Fruit fly (Drosophila melanogaster) whole organism, embryonic: ENCODE measurements around the gene Npc2f.

Source experiments
- ATbp ChIP-seq: fragments of 200-800 bp; sonication (Bioruptor generic); optimal IDR thresholded peaks from 2 replicates; lab custom pipeline; 2017; ENCODE audit warnings: missing biosample characterization, mild to moderate bottlenecking, missing genetic modification characterization, missing genetic modification reagents
- Adf1 ChIP-seq: fragments of 200-800 bp; sonication (Bioruptor generic); IDR thresholded peaks from 2 replicates; pipeline ENCODE4 v1.3.6; 2022; ENCODE audit warnings: missing biosample characterization, missing genetic modification characterization
- Atf6 ChIP-seq: fragments of 200-800 bp; sonication (Bioruptor generic); IDR thresholded peaks from 2 replicates; pipeline ENCODE4 v1.3.6; 2022; ENCODE audit warnings: missing biosample characterization, missing genetic modification characterization
- CG10274 ChIP-seq: fragments of 200-800 bp; sonication (Bioruptor generic); optimal IDR thresholded peaks from 3 replicates; lab custom pipeline; 2017; ENCODE audit warnings: missing biosample characterization, mild to moderate bottlenecking, missing genetic modification characterization
- CG10366 ChIP-seq: fragments of 200-800 bp; sonication (Bioruptor generic); IDR thresholded peaks from 2 replicates; pipeline ENCODE4 v1.3.6; 2022; ENCODE audit warnings: missing biosample characterization, missing genetic modification characterization
- CG10959 ChIP-seq: fragments of 200-800 bp; sonication (Bioruptor generic); IDR thresholded peaks from 2 replicates; pipeline ENCODE4 v1.3.6; 2022; ENCODE audit warnings: missing biosample characterization, missing genetic modification characterization
- CG11398 ChIP-seq: fragments of 200-800 bp; sonication (Bioruptor generic); optimal IDR thresholded peaks from 2 replicates; lab custom pipeline; 2016; ENCODE audit warnings: missing biosample characterization, missing genetic modification characterization
- CG12104 ChIP-seq: fragments of 200-800 bp; sonication (Bioruptor generic); optimal IDR thresholded peaks from 3 replicates; lab custom pipeline; 2016; ENCODE audit warnings: missing biosample characterization, missing genetic modification characterization
- CG12299 ChIP-seq: fragments of 200-800 bp; sonication (Bioruptor generic); optimal IDR thresholded peaks from 2 replicates; lab custom pipeline; 2018; ENCODE audit warnings: missing biosample characterization, mild to moderate bottlenecking, missing genetic modification characterization
- CG13287 ChIP-seq: fragments of 200-800 bp; sonication (Bioruptor generic); IDR thresholded peaks from 2 replicates; pipeline ENCODE4 v1.3.6; 2022; ENCODE audit warnings: missing biosample characterization, missing genetic modification characterization; ENCODE audit not compliant: partially characterized antibody
- CG15514 ChIP-seq: fragments of 200-800 bp; sonication (Bioruptor generic); optimal IDR thresholded peaks from 3 replicates; lab custom pipeline; 2017; ENCODE audit warnings: missing biosample characterization, missing genetic modification characterization, mild to moderate bottlenecking, moderate library complexity, missing genetic modification reagents
- CG15696 ChIP-seq: fragments of 200-800 bp; sonication (Bioruptor generic); optimal IDR thresholded peaks from 2 replicates; lab custom pipeline; 2019; ENCODE audit warnings: missing biosample characterization, mild to moderate bottlenecking, missing genetic modification characterization, moderate library complexity
- CG16779 ChIP-seq: fragments of 200-800 bp; sonication (Bioruptor generic); IDR thresholded peaks from 2 replicates; pipeline ENCODE4 v1.3.6; 2022; ENCODE audit warnings: missing biosample characterization, missing genetic modification characterization
- CG1792 ChIP-seq: fragments of 200-800 bp; sonication (Bioruptor generic); optimal IDR thresholded peaks from 2 replicates; lab custom pipeline; 2016; ENCODE audit warnings: missing biosample characterization, missing genetic modification characterization
- CG18262 ChIP-seq: fragments of 200-800 bp; optimal IDR thresholded peaks from 3 replicates; lab custom pipeline; 2019; ENCODE audit warnings: missing biosample characterization, mild to moderate bottlenecking, missing genetic modification characterization, moderate library complexity
- CG2116 ChIP-seq: fragments of 200-800 bp; sonication (Bioruptor generic); optimal IDR thresholded peaks from 3 replicates; lab custom pipeline; 2018; ENCODE audit warnings: missing biosample characterization, mild to moderate bottlenecking, missing genetic modification characterization
- CG30403 ChIP-seq: fragments of 200-800 bp; sonication (Bioruptor generic); optimal IDR thresholded peaks from 3 replicates; lab custom pipeline; 2016; ENCODE audit warnings: missing biosample characterization, missing genetic modification characterization
- CG3726 ChIP-seq: fragments of 200-800 bp; sonication (Bioruptor generic); IDR thresholded peaks from 3 replicates; pipeline ENCODE4, ENCODE4 v1.3.6; 2022; ENCODE audit warnings: missing biosample characterization, missing genetic modification characterization
- CG3995 ChIP-seq: fragments of 200-800 bp; sonication (Bioruptor generic); optimal IDR thresholded peaks from 3 replicates; lab custom pipeline; 2016; ENCODE audit warnings: missing biosample characterization, missing genetic modification characterization
- CG4328 ChIP-seq: fragments of 200-800 bp; sonication (Bioruptor generic); optimal IDR thresholded peaks from 3 replicates; lab custom pipeline; 2017; ENCODE audit warnings: missing biosample characterization, missing genetic modification reagents, missing genetic modification characterization
- CG4730 ChIP-seq: fragments of 200-800 bp; sonication (Bioruptor generic); IDR thresholded peaks from 2 replicates; pipeline ENCODE4 v1.3.6; 2022; ENCODE audit warnings: missing biosample characterization, missing genetic modification characterization
- CG8765 ChIP-seq: fragments of 200-800 bp; sonication (Bioruptor generic); IDR thresholded peaks from 2 replicates; pipeline ENCODE4 v1.3.6; 2022; ENCODE audit warnings: missing biosample characterization, missing genetic modification characterization
- CG8944 ChIP-seq: fragments of 200-800 bp; sonication (Bioruptor generic); optimal IDR thresholded peaks from 3 replicates; lab custom pipeline; 2016; ENCODE audit warnings: missing biosample characterization, missing genetic modification characterization
- CG9797 ChIP-seq: fragments of 200-800 bp; sonication (Bioruptor generic); optimal IDR thresholded peaks from 3 replicates; lab custom pipeline; 2018; ENCODE audit warnings: missing biosample characterization, mild to moderate bottlenecking, missing genetic modification characterization
- Dll ChIP-seq: fragments of 200-800 bp; sonication (Bioruptor generic); IDR thresholded peaks from 4 replicates; pipeline ENCODE4 v1.3.6; 2022; ENCODE audit warnings: missing biosample characterization, missing genetic modification characterization; ENCODE audit not compliant: partially characterized antibody
- Gug ChIP-seq: fragments of 200-800 bp; sonication (Bioruptor generic); IDR thresholded peaks from 4 replicates; pipeline ENCODE4 v1.3.6; 2022; ENCODE audit warnings: missing biosample characterization, missing genetic modification characterization
- H15 ChIP-seq: fragments of 200-800 bp; sonication (Bioruptor generic); IDR thresholded peaks from 3 replicates; pipeline ENCODE4 v1.3.6; 2022; ENCODE audit warnings: missing biosample characterization, missing genetic modification characterization
- Hmr ChIP-seq: fragments of 200-800 bp; sonication (Bioruptor generic); optimal IDR thresholded peaks from 3 replicates; lab custom pipeline; 2017; ENCODE audit warnings: mild to moderate bottlenecking, missing biosample characterization, missing genetic modification reagents, missing genetic modification characterization
- NC2α ChIP-seq: fragments of 200-800 bp; sonication (Bioruptor generic); optimal IDR thresholded peaks from 2 replicates; lab custom pipeline; 2016; ENCODE audit warnings: missing biosample characterization, missing genetic modification characterization
- Scr ChIP-seq: fragments of 200-800 bp; sonication (Bioruptor generic); IDR thresholded peaks from 2 replicates; pipeline ENCODE4 v1.3.6; 2022; ENCODE audit warnings: missing biosample characterization, missing genetic modification characterization; ENCODE audit not compliant: partially characterized antibody
- Six4 ChIP-seq: fragments of 200-800 bp; sonication (Bioruptor generic); optimal IDR thresholded peaks from 2 replicates; lab custom pipeline; 2016; ENCODE audit warnings: missing biosample characterization, missing genetic modification characterization
- YL-1 ChIP-seq: fragments of 200-800 bp; sonication (Bioruptor generic); optimal IDR thresholded peaks from 3 replicates; lab custom pipeline; 2017; ENCODE audit warnings: missing biosample characterization, mild to moderate bottlenecking, missing genetic modification characterization
- chinmo ChIP-seq: fragments of 200-800 bp; sonication (Bioruptor generic); IDR thresholded peaks from 4 replicates; pipeline ENCODE4 v1.3.6; 2022; ENCODE audit warnings: missing biosample characterization, missing genetic modification characterization; ENCODE audit not compliant: partially characterized antibody
- croc ChIP-seq: fragments of 200-800 bp; sonication (Bioruptor generic); conservative IDR thresholded peaks from 3 replicates; pipeline ENCODE4 v1.3.6; 2022; ENCODE audit warnings: missing biosample characterization, missing genetic modification characterization
- dm ChIP-seq: fragments of 200-800 bp; sonication (Bioruptor generic); optimal IDR thresholded peaks from 3 replicates; lab custom pipeline; 2016; ENCODE audit warnings: missing biosample characterization, missing genetic modification characterization
- grau ChIP-seq: fragments of 200-800 bp; optimal IDR thresholded peaks from 3 replicates; lab custom pipeline; 2019; ENCODE audit warnings: missing biosample characterization, mild to moderate bottlenecking, missing genetic modification characterization, moderate library complexity
- gsb-n ChIP-seq: fragments of 200-800 bp; sonication (Bioruptor generic); optimal IDR thresholded peaks from 3 replicates; lab custom pipeline; 2018; ENCODE audit warnings: missing biosample characterization, mild to moderate bottlenecking, missing genetic modification characterization
- hkb ChIP-seq, 2 experiments: fragments of 200-800 bp in 1 of 2; fragments of >200 bp in 1 of 2; sonication (Bioruptor generic) in 1 of 2; IDR thresholded peaks in 1 of 2; optimal IDR thresholded peaks in 1 of 2; 2 replicates each; pipeline versions ENCODE4 v1.3.6 to Lab custom; 2017 to 2022; ENCODE audit warnings: missing biosample characterization in 1 of 2, missing genetic modification characterization in 1 of 2
- nmo ChIP-seq: fragments of 200-800 bp; sonication (Bioruptor generic); optimal IDR thresholded peaks from 2 replicates; lab custom pipeline; 2018; ENCODE audit warnings: missing biosample characterization, mild to moderate bottlenecking, missing genetic modification characterization, moderate library complexity
- otp ChIP-seq: fragments of 200-800 bp; sonication (Bioruptor generic); IDR thresholded peaks from 3 replicates; pipeline ENCODE4, ENCODE4 v1.3.6; 2022; ENCODE audit warnings: missing biosample characterization, missing genetic modification characterization
- phol ChIP-seq: fragments of 200-800 bp; sonication (Bioruptor generic); optimal IDR thresholded peaks from 3 replicates; lab custom pipeline; 2018; ENCODE audit warnings: missing biosample characterization, mild to moderate bottlenecking, missing genetic modification characterization, moderate library complexity
- pzg ChIP-seq: fragments of 200-800 bp; sonication (Bioruptor generic); optimal IDR thresholded peaks from 3 replicates; lab custom pipeline; 2018; ENCODE audit warnings: missing biosample characterization, mild to moderate bottlenecking, missing genetic modification characterization, moderate library complexity
- sd ChIP-seq: fragments of 200-800 bp; sonication (Bioruptor generic); optimal IDR thresholded peaks from 3 replicates; lab custom pipeline; 2018; ENCODE audit warnings: missing biosample characterization, mild to moderate bottlenecking, missing genetic modification characterization, moderate library complexity
- sna ChIP-seq: fragments of 200-800 bp; sonication (Bioruptor generic); IDR thresholded peaks from 2 replicates; pipeline ENCODE4 v1.3.6; 2022; ENCODE audit warnings: missing biosample characterization, missing genetic modification characterization; ENCODE audit not compliant: partially characterized antibody
- sqz ChIP-seq: fragments of 200-800 bp; sonication (Bioruptor generic); optimal IDR thresholded peaks from 3 replicates; lab custom pipeline; 2018; ENCODE audit warnings: missing biosample characterization, mild to moderate bottlenecking, missing genetic modification characterization
- tx ChIP-seq: fragments of 200-800 bp; sonication (Bioruptor generic); optimal IDR thresholded peaks from 2 replicates; lab custom pipeline; 2016; ENCODE audit warnings: missing biosample characterization, missing genetic modification characterization
- vvl ChIP-seq: fragments of 200-800 bp; sonication (Bioruptor generic); IDR thresholded peaks from 2 replicates; pipeline ENCODE4 v1.3.6; 2022; ENCODE audit warnings: missing biosample characterization, missing genetic modification characterization
- z ChIP-seq: fragments of 200-800 bp; sonication (Bioruptor generic); IDR thresholded peaks from 3 replicates; pipeline ENCODE4 v1.3.6; 2022; ENCODE audit warnings: missing biosample characterization, missing genetic modification characterization
- zen2 ChIP-seq: fragments of 200-800 bp; sonication (Bioruptor generic); IDR thresholded peaks from 3 replicates; pipeline ENCODE4 v1.3.6; 2022; ENCODE audit warnings: missing biosample characterization, missing genetic modification characterization; ENCODE audit not compliant: partially characterized antibody

The Npc2f gene

dm6 chr3R:24169362-24169761 is 31.7 kb downstream of the Npc2f start, which contains the start of gene CG5510 (continued):
- TF ChIP-seq CG10959 (GFP tag; lab: Robert Waterston, UW) (no peak), CG30403 (GFP tag; lab: Kevin White, UChicago) (peak; percentile 56), CG10274 (GFP tag; lab: Kevin White, UChicago) (no peak), CG15696 (tag; lab: Kevin White, UChicago) (no peak), grau (tag; lab: Kevin White, UChicago) (peak; percentile 53), croc (GFP tag; lab: Robert Waterston, UW) (no peak), CG11398 (GFP tag; lab: Kevin White, UChicago) (no peak), Atf6 (GFP tag; lab: Robert Waterston, UW) (peak; percentile 49; the same call in 1 of the 2 replicates), CG10366 (GFP tag; lab: Robert Waterston, UW) (no peak), nmo (GFP tag; lab: Kevin White, UChicago) (peak; percentile 76), CG12299 (tag; lab: Kevin White, UChicago) (peak; percentile 15), otp (GFP tag; lab: Robert Waterston, UW) (no peak), CG8944 (GFP tag; lab: Kevin White, UChicago) (peak; percentile 62), YL-1 (GFP tag; lab: Kevin White, UChicago) (peak; percentile 86), gsb-n (tag; lab: Kevin White, UChicago) (peak; percentile 13), CG12104 (GFP tag; lab: Kevin White, UChicago) (no peak), CG1792 (GFP tag; lab: Kevin White, UChicago) (peak; percentile 52), CG8765 (peak; percentile 7; the same call in 1 of the 2 replicates), ATbp (no peak), Six4 (no peak), CG16779 (no peak; the same call in 1 of the 2 replicates), CG3726 (no peak), CG18262 (tag; lab: Kevin White, UChicago) (no peak), CG3995 (GFP tag; lab: Kevin White, UChicago) (peak; percentile 100), H15 (no peak), CG4730 (no peak)

- TF ChIP-seq sd (tag; lab: Kevin White, UChicago) (peak; percentile 52), zen2 (GFP tag; lab: Robert Waterston, UW) (0 out of 3 replicates have a peak, but pooled peaks have one; percentile 43), sqz (GFP tag; lab: Kevin White, UChicago) (peak; percentile 75), vvl (GFP tag; lab: Robert Waterston, UW) (0 out of 2 replicates have a peak, but pooled peaks have one; percentile 15), chinmo (GFP tag; lab: Robert Waterston, UW) (peak; percentile 19; the same call in 1 of the 4 replicates), dm (GFP tag; lab: Kevin White, UChicago) (no peak), NC2α (no peak), z (GFP tag; lab: Robert Waterston, UW) (peak; percentile 94), Adf1 (GFP tag; lab: Robert Waterston, UW) (peak; percentile 72), sna (GFP tag; lab: Robert Waterston, UW) (0 out of 2 replicates have a peak, but pooled peaks have one; percentile 22)
Measured at dm6 chr3R:24172379-24172778, 34.7 kb downstream of the Npc2f start, which contains the start of gene CG13606. Gene CG13606 (plus strand): TSS chr3R:24172628.

- TF ChIP-seq hkb (optimal IDR thresholded peaks at IDR 0.05; lab: Kevin White, UChicago) (no peak), hkb (GFP tag; IDR thresholded peaks at IDR 0.05; lab: Robert Waterston, UW) (no peak), CG2116 (GFP tag; lab: Kevin White, UChicago) (peak; percentile 50), Scr (GFP tag; lab: Robert Waterston, UW) (0 out of 2 replicates have a peak, but pooled peaks have one; percentile 28), tx (GFP tag; lab: Kevin White, UChicago) (no peak), CG9797 (GFP tag; lab: Kevin White, UChicago) (peak; percentile 86), Dll (0 out of 4 replicates have a peak, but pooled peaks have one; percentile 29), Hmr (no peak), CG15514 (peak; percentile 6), Gug (GFP tag; lab: Robert Waterston, UW) (no peak), CG13287 (GFP tag; lab: Robert Waterston, UW) (peak; percentile 49), phol (peak; percentile 15), CG4328 (GFP tag; lab: Kevin White, UChicago) (no peak), pzg (peak; percentile 65)
Measured at dm6 chr3R:24186188-24186587, 48.5 kb downstream of the Npc2f start, which contains the start of gene mora. Gene mora (plus strand): TSS chr3R:24186359.
